Fruit fly (Drosophila melanogaster) whole organism, prepupa: Measurements from ENCODE around the gene Cp38.

Experiments used
- CG10669 ChIP-seq: fragments of 200-800 bp; sonication (Bioruptor generic); optimal IDR thresholded peaks from 3 replicates; lab custom pipeline; 2018; ENCODE audit warnings: missing biosample characterization, mild to moderate bottlenecking, missing genetic modification characterization, moderate library complexity
- CG11294 ChIP-seq: fragments of 200-800 bp; sonication (Bioruptor generic); IDR thresholded peaks from 2 replicates; pipeline ENCODE4 v1.3.6; 2022; ENCODE audit warnings: missing biosample characterization, missing genetic modification characterization
- CG11762 ChIP-seq: fragments of 200-800 bp; sonication (Bioruptor generic); optimal IDR thresholded peaks from 3 replicates; lab custom pipeline; 2016; ENCODE audit warnings: missing biosample characterization, missing genetic modification characterization; ENCODE audit not compliant: insufficient read depth
- CG16779 ChIP-seq: fragments of 200-800 bp; sonication (Bioruptor generic); optimal IDR thresholded peaks from 3 replicates; lab custom pipeline; 2017; ENCODE audit warnings: missing biosample characterization, mild to moderate bottlenecking, missing genetic modification characterization
- CG3032 ChIP-seq: fragments of 200-800 bp; optimal IDR thresholded peaks from 2 replicates; lab custom pipeline; 2019; ENCODE audit warnings: missing biosample characterization, mild to moderate bottlenecking, missing genetic modification characterization, moderate library complexity
- CG31627 ChIP-seq: fragments of 200-800 bp; sonication (Bioruptor generic); optimal IDR thresholded peaks from 3 replicates; lab custom pipeline; 2016; ENCODE audit warnings: missing biosample characterization, missing genetic modification characterization
- CG34406 ChIP-seq: fragments of 200-800 bp; sonication (Bioruptor generic); optimal IDR thresholded peaks from 3 replicates; lab custom pipeline; 2016; ENCODE audit warnings: missing biosample characterization, missing genetic modification characterization
- CG4318 ChIP-seq: fragments of 200-800 bp; sonication (Bioruptor generic); optimal IDR thresholded peaks from 3 replicates; lab custom pipeline; 2017; ENCODE audit warnings: missing biosample characterization, mild to moderate bottlenecking, missing genetic modification characterization
- CG6792 ChIP-seq: fragments of 200-800 bp; sonication (Bioruptor generic); optimal IDR thresholded peaks from 3 replicates; lab custom pipeline; 2016; ENCODE audit warnings: missing biosample characterization, missing genetic modification characterization
- CG6808 ChIP-seq: fragments of 200-800 bp; sonication (Bioruptor generic); optimal IDR thresholded peaks from 3 replicates; lab custom pipeline; 2017; ENCODE audit warnings: missing biosample characterization, missing genetic modification characterization, mild to moderate bottlenecking, moderate library complexity, missing genetic modification reagents
- CG6854 ChIP-seq: fragments of 200-800 bp; sonication (Bioruptor generic); optimal IDR thresholded peaks from 2 replicates; lab custom pipeline; 2017; ENCODE audit warnings: missing biosample characterization, mild to moderate bottlenecking, missing genetic modification characterization
- CG7368 ChIP-seq: fragments of 200-800 bp; sonication (Bioruptor generic); optimal IDR thresholded peaks from 3 replicates; lab custom pipeline; 2016; ENCODE audit warnings: missing biosample characterization, missing genetic modification characterization
- CG8319 ChIP-seq: fragments of 200-800 bp; sonication (Bioruptor generic); optimal IDR thresholded peaks from 3 replicates; lab custom pipeline; 2016; ENCODE audit warnings: missing biosample characterization, missing genetic modification characterization
- CG8632 ChIP-seq: fragments of 200-800 bp; sonication (Bioruptor generic); optimal IDR thresholded peaks from 3 replicates; lab custom pipeline; 2016; ENCODE audit warnings: missing biosample characterization, missing genetic modification characterization
- CG9139 ChIP-seq: fragments of 200-800 bp; sonication (Bioruptor generic); optimal IDR thresholded peaks from 3 replicates; lab custom pipeline; 2017; ENCODE audit warnings: missing biosample characterization, mild to moderate bottlenecking, missing genetic modification characterization
- Eip75B ChIP-seq: fragments of 200-800 bp; sonication (Bioruptor generic); optimal IDR thresholded peaks from 3 replicates; lab custom pipeline; 2016; ENCODE audit warnings: missing biosample characterization, missing genetic modification characterization
- Eip78C ChIP-seq: fragments of 200-800 bp; sonication (Bioruptor generic); peaks from one replicate; lab custom pipeline; 2016; ENCODE audit warnings: missing biosample characterization, missing genetic modification characterization
- Ets21C ChIP-seq: fragments of 200-800 bp; sonication (Bioruptor generic); optimal IDR thresholded peaks from 3 replicates; lab custom pipeline; 2016; ENCODE audit warnings: missing biosample characterization, missing genetic modification characterization
- Ets96B ChIP-seq: fragments of 200-800 bp; optimal IDR thresholded peaks from 2 replicates; lab custom pipeline; 2019; ENCODE audit warnings: missing biosample characterization, mild to moderate bottlenecking, missing genetic modification characterization, moderate library complexity
- Gug ChIP-seq: fragments of 200-800 bp; sonication (Bioruptor generic); IDR thresholded peaks from 2 replicates; pipeline ENCODE4 v1.3.6; 2022; ENCODE audit warnings: missing biosample characterization, missing genetic modification characterization
- Hr38 ChIP-seq: sonication (Bioruptor generic); optimal IDR thresholded peaks from 2 replicates; lab custom pipeline; 2016; ENCODE audit warnings: missing biosample characterization, missing genetic modification characterization
- Hr39 ChIP-seq: fragments of 200-800 bp; sonication (Bioruptor generic); optimal IDR thresholded peaks from 2 replicates; lab custom pipeline; 2016; ENCODE audit warnings: missing biosample characterization, missing genetic modification characterization
- Hr4 ChIP-seq: fragments of 200-800 bp; sonication (Bioruptor generic); optimal IDR thresholded peaks from 3 replicates; lab custom pipeline; 2016; ENCODE audit warnings: missing biosample characterization, missing genetic modification characterization
- Lpt ChIP-seq: fragments of 200-800 bp; sonication (Bioruptor generic); optimal IDR thresholded peaks from 3 replicates; lab custom pipeline; 2016; ENCODE audit warnings: missing biosample characterization, missing genetic modification characterization
- Met ChIP-seq: fragments of 200-800 bp; sonication (Bioruptor generic); optimal IDR thresholded peaks from 3 replicates; lab custom pipeline; 2016; ENCODE audit warnings: missing biosample characterization, missing genetic modification characterization
- OdsH ChIP-seq: fragments of 200-800 bp; sonication (Bioruptor generic); optimal IDR thresholded peaks from 3 replicates; lab custom pipeline; 2016; ENCODE audit warnings: missing biosample characterization, missing genetic modification characterization
- Smox ChIP-seq: fragments of 200-800 bp; sonication (Bioruptor generic); optimal IDR thresholded peaks from 3 replicates; lab custom pipeline; 2016; ENCODE audit warnings: missing biosample characterization, missing genetic modification characterization
- Sox102F ChIP-seq: fragments of 200-800 bp; sonication (Bioruptor generic); optimal IDR thresholded peaks from 2 replicates; lab custom pipeline; 2016; ENCODE audit warnings: missing biosample characterization, mild to moderate bottlenecking, missing genetic modification characterization
- Sox14 ChIP-seq: fragments of 200-800 bp; sonication (Bioruptor generic); optimal IDR thresholded peaks from 3 replicates; lab custom pipeline; 2016; ENCODE audit warnings: missing biosample characterization, missing genetic modification characterization
- acj6 ChIP-seq: fragments of 200-800 bp; sonication (Bioruptor generic); optimal IDR thresholded peaks from 3 replicates; lab custom pipeline; 2016; ENCODE audit warnings: missing biosample characterization, missing genetic modification characterization
- cyc ChIP-seq: fragments of 200-800 bp; sonication (Bioruptor generic); optimal IDR thresholded peaks from 3 replicates; lab custom pipeline; 2016; ENCODE audit warnings: missing biosample characterization, missing genetic modification characterization
- dac ChIP-seq: fragments of 200-800 bp; sonication (Bioruptor generic); optimal IDR thresholded peaks from 2 replicates; lab custom pipeline; 2017; ENCODE audit warnings: missing biosample characterization, mild to moderate bottlenecking, missing genetic modification characterization
- dsx ChIP-seq: fragments of 200-800 bp; optimal IDR thresholded peaks from 3 replicates; lab custom pipeline; 2019; ENCODE audit warnings: missing biosample characterization, mild to moderate bottlenecking, missing genetic modification characterization, moderate library complexity; ENCODE audit not compliant: poor library complexity, severe bottlenecking
- esn ChIP-seq: fragments of 200-800 bp; sonication (Bioruptor generic); optimal IDR thresholded peaks from 2 replicates; lab custom pipeline; 2016; ENCODE audit warnings: missing biosample characterization, mild to moderate bottlenecking, missing genetic modification characterization, moderate library complexity
- fd59A ChIP-seq: fragments of 200-800 bp; sonication (Bioruptor generic); optimal IDR thresholded peaks from 2 replicates; lab custom pipeline; 2017; ENCODE audit warnings: missing biosample characterization, mild to moderate bottlenecking, missing genetic modification characterization, missing genetic modification reagents
- fd85E ChIP-seq: fragments of 200-800 bp; sonication (Bioruptor generic); optimal IDR thresholded peaks from 3 replicates; lab custom pipeline; 2016; ENCODE audit warnings: missing biosample characterization, missing genetic modification characterization
- fkh ChIP-seq: fragments of 200-800 bp; sonication (Bioruptor generic); optimal IDR thresholded peaks from 3 replicates; lab custom pipeline; 2017; ENCODE audit warnings: missing biosample characterization, mild to moderate bottlenecking, missing genetic modification characterization, moderate library complexity
- pdm3 ChIP-seq: fragments of 200-800 bp; sonication (Bioruptor generic); optimal IDR thresholded peaks from 3 replicates; lab custom pipeline; 2016; ENCODE audit warnings: missing biosample characterization, missing genetic modification characterization
- svp ChIP-seq: fragments of 200-800 bp; sonication (Bioruptor generic); peaks from one replicate; lab custom pipeline; 2016; ENCODE audit warnings: missing biosample characterization, missing genetic modification characterization
- vri ChIP-seq: fragments of 200-800 bp; sonication (Bioruptor generic); optimal IDR thresholded peaks from 3 replicates; lab custom pipeline; 2016; ENCODE audit warnings: missing biosample characterization, mild to moderate bottlenecking, missing genetic modification characterization

The Cp38 gene

dm6 chrX:8464378-8465036 lies 17.1 kb upstream of the Cp38 start, which contains the start of gene Sptr (continued):
- TF ChIP-seq CG4318, result peak; percentile 84
- TF ChIP-seq Lpt (GFP tag; lab: Kevin White, UChicago), result peak; percentile 93
- peak; percentile 94 for TF ChIP-seq Sox102F (GFP tag; lab: Kevin White, UChicago)
- TF ChIP-seq OdsH (GFP tag; lab: Kevin White, UChicago), result peak; percentile 93
- peak; percentile 95 for TF ChIP-seq Eip75B (GFP tag; lab: Kevin White, UChicago)
- TF ChIP-seq fd59A (GFP tag; lab: Kevin White, UChicago), result peak; percentile 89
- no peak for TF ChIP-seq Hr38 (GFP tag; lab: Kevin White, UChicago)
- peak; percentile 94 for TF ChIP-seq CG34406 (GFP tag; lab: Kevin White, UChicago)
- TF ChIP-seq CG16779 (tag; lab: Kevin White, UChicago), result peak; percentile 92
- TF ChIP-seq Hr4 (GFP tag; lab: Kevin White, UChicago), result peak; percentile 90
- TF ChIP-seq CG7368 (GFP tag; lab: Kevin White, UChicago), result peak; percentile 92
- peak; percentile 92 for TF ChIP-seq CG9139
- peak; percentile 92 for TF ChIP-seq CG6808 (GFP tag; lab: Kevin White, UChicago)
- peak; percentile 93 for TF ChIP-seq CG6854 (GFP tag; lab: Kevin White, UChicago)
- peak; percentile 90 for TF ChIP-seq Ets21C (GFP tag; lab: Kevin White, UChicago)
- TF ChIP-seq Gug (GFP tag; lab: Robert Waterston, UW), result peak; percentile 91
- peak; percentile 90 for TF ChIP-seq CG10669 (GFP tag; lab: Kevin White, UChicago)
- peak; percentile 92 for TF ChIP-seq Sox14 (GFP tag; lab: Kevin White, UChicago)
- TF ChIP-seq CG11762, result peak; percentile 92
- peak; percentile 92 for TF ChIP-seq cyc (GFP tag; lab: Kevin White, UChicago)
- TF ChIP-seq dac, result peak; percentile 86
- TF ChIP-seq Met (GFP tag; lab: Kevin White, UChicago), result peak; percentile 96
- TF ChIP-seq esn (GFP tag; lab: Kevin White, UChicago), result peak; percentile 97
- peak; percentile 95 for TF ChIP-seq Smox (GFP tag; lab: Kevin White, UChicago)
- peak; percentile 94 for TF ChIP-seq dsx (GFP tag; lab: Kevin White, UChicago)
- peak; percentile 96 for TF ChIP-seq CG8632 (GFP tag; lab: Kevin White, UChicago)

dm6 chrX:8466729-8467215 lies 14.9 kb upstream of the Cp38 start:
- TF ChIP-seq dsx (GFP tag; lab: Kevin White, UChicago), result peak; percentile 97
- no peak for TF ChIP-seq CG6808 (GFP tag; lab: Kevin White, UChicago)
- TF ChIP-seq Eip78C, result peak; percentile 4
- TF ChIP-seq, all 60 proteins: peak for 2

dm6 chrX:8468962-8469459 lies 12.6 kb upstream of the Cp38 start, which contains the start of gene CG12116:
CG12116 (minus strand) TSS chrX:8469012.
- TF ChIP-seq fd85E (GFP tag; lab: Kevin White, UChicago) (no peak), dac (no peak), Ets96B (no peak), pdm3 (GFP tag; lab: Kevin White, UChicago) (no peak), Hr39 (peak; percentile 24), fkh (GFP tag; lab: Kevin White, UChicago) (no peak), CG8319 (GFP tag; lab: Kevin White, UChicago) (no peak), acj6 (GFP tag; lab: Kevin White, UChicago) (no peak), CG11294 (GFP tag; lab: Robert Waterston, UW) (no peak), CG4318 (no peak), Met (GFP tag; lab: Kevin White, UChicago) (peak; percentile 13), Sox102F (GFP tag; lab: Kevin White, UChicago) (peak; percentile 18), CG3032 (tag; lab: Kevin White, UChicago) (no peak), Sox14 (GFP tag; lab: Kevin White, UChicago) (no peak), Smox (GFP tag; lab: Kevin White, UChicago) (peak; percentile 18), CG6792 (no peak), svp (GFP tag; lab: Kevin White, UChicago) (peak; percentile 98), Eip75B (GFP tag; lab: Kevin White, UChicago) (no peak), CG31627 (peak; percentile 7), vri (GFP tag; lab: Kevin White, UChicago) (no peak)
